Fruit fly (Drosophila melanogaster): Measurements from ENCODE around the gene gammaCOP.

- no peak for TF ChIP-seq CG5204 (GFP tag; optimal IDR thresholded peaks at IDR 0.05)
- no peak for TF ChIP-seq pad (GFP tag; optimal IDR thresholded peaks at IDR 0.05)
- no peak for TF ChIP-seq toe (GFP tag; optimal IDR thresholded peaks at IDR 0.05)
- peak; percentile 75 for TF ChIP-seq cic (GFP tag; optimal IDR thresholded peaks at IDR 0.05)
- no peak for TF ChIP-seq ovo (GFP tag; optimal IDR thresholded peaks at IDR 0.05)
- TF ChIP-seq CG33017 (tag; optimal IDR thresholded peaks at IDR 0.05) = no peak
- no peak for TF ChIP-seq Mnt (GFP tag; optimal IDR thresholded peaks at IDR 0.05)
- TF ChIP-seq cnc (optimal IDR thresholded peaks at IDR 0.05) = no peak
- TF ChIP-seq Crg-1 (GFP tag; optimal IDR thresholded peaks at IDR 0.05) = no peak
- TF ChIP-seq CG7045 (GFP tag; optimal IDR thresholded peaks at IDR 0.05) = peak; percentile 22
- TF ChIP-seq Clk (GFP tag; optimal IDR thresholded peaks at IDR 0.05) = no peak
- TF ChIP-seq Hr96 (GFP tag; optimal IDR thresholded peaks at IDR 0.05) = no peak
- peak; percentile 18 for TF ChIP-seq CG12768 (GFP tag; optimal IDR thresholded peaks at IDR 0.05)
- TF ChIP-seq kay (GFP tag; ENCODE audit: borderline replicate concordance) = peak; percentile 53
Observed at dm6 chr3R:31599538-31600313, 27.8 kb downstream of the gammaCOP start.

Measured in whole organism, adult.